Worm (Caenorhabditis elegans) whole organism, L4 larva: ENCODE results near the gene F43G6.16.

Experiments
- F37D6.2 ChIP-seq: sonication (generic microtip); optimal IDR thresholded peaks from 2 replicates; lab custom pipeline; 2016; ENCODE audit warnings: mild to moderate bottlenecking, missing genetic modification characterization, missing compliant biosample characterization
- F44E2.7 ChIP-seq: fragments of 200-800 bp; sonication (Bioruptor generic); IDR thresholded peaks from 2 replicates; pipeline ENCODE4 v2.1.2; 2022; ENCODE audit warnings: missing genetic modification characterization, missing compliant biosample characterization
- Y5F2A.4 ChIP-seq: fragments of 200-800 bp; sonication (Bioruptor generic); optimal IDR thresholded peaks from 2 replicates; lab custom pipeline; 2018; ENCODE audit warnings: mild to moderate bottlenecking, missing genetic modification characterization, missing compliant biosample characterization
- Y75B8A.6 ChIP-seq: fragments of 200-800 bp; sonication (Bioruptor generic); IDR thresholded peaks from 2 replicates; pipeline ENCODE4 v1.3.6; 2022; ENCODE audit warnings: missing genetic modification reagents, missing genetic modification characterization, missing compliant biosample characterization
- ZK337.2 ChIP-seq: fragments of 200-800 bp; sonication (Bioruptor generic); IDR thresholded peaks from 2 replicates; pipeline ENCODE4 v1.3.6; 2022; ENCODE audit warnings: missing genetic modification reagents, missing genetic modification characterization, missing compliant biosample characterization
- aha-1 ChIP-seq: fragments of 150-350 bp; peaks from one replicate; lab custom pipeline; 2014; ENCODE audit warnings: missing biosample characterization, missing genetic modification characterization
- aly-2 ChIP-seq: sonication (generic microtip); optimal IDR thresholded peaks from 2 replicates; lab custom pipeline; 2018; ENCODE audit warnings: missing biosample characterization, missing genetic modification characterization
- arid-1 ChIP-seq: fragments of 200-800 bp; sonication (Bioruptor generic); conservative IDR thresholded peaks from 2 replicates; pipeline ENCODE4 v1.3.6; 2022; ENCODE audit warnings: missing genetic modification reagents, missing genetic modification characterization, missing compliant biosample characterization
- ceh-44 ChIP-seq: fragments of 200-800 bp; sonication (Bioruptor generic); IDR thresholded peaks from 2 replicates; pipeline ENCODE4 v1.3.6; 2022; ENCODE audit warnings: missing genetic modification reagents, missing genetic modification characterization, missing compliant biosample characterization
- ceh-82 ChIP-seq: sonication (generic microtip); optimal IDR thresholded peaks from 2 replicates; lab custom pipeline; 2017; ENCODE audit warnings: missing biosample characterization, missing genetic modification characterization
- ces-1 ChIP-seq: fragments of 150-350 bp; sonication (generic microtip); optimal IDR thresholded peaks from 4 replicates; lab custom pipeline; 2014; ENCODE audit warnings: missing biosample characterization, missing genetic modification reagents, missing genetic modification characterization
- daf-12 ChIP-seq: fragments of 150-350 bp; optimal IDR thresholded peaks from 2 replicates; lab custom pipeline; 2014; ENCODE audit warnings: missing biosample characterization, missing genetic modification reagents, missing genetic modification characterization
- daf-8 ChIP-seq: fragments of 200-800 bp; sonication (Bioruptor generic); IDR thresholded peaks from 2 replicates; pipeline ENCODE4 v1.3.6; 2022; ENCODE audit warnings: missing genetic modification characterization, missing compliant biosample characterization
- dmd-6 ChIP-seq: fragments of 200-800 bp; sonication (Bioruptor generic); IDR thresholded peaks from 2 replicates; pipeline ENCODE4 v1.3.6; 2022; ENCODE audit warnings: missing genetic modification reagents, missing genetic modification characterization, missing compliant biosample characterization
- dpl-1 ChIP-seq: fragments of 150-350 bp; optimal IDR thresholded peaks from 2 replicates; lab custom pipeline; 2014; ENCODE audit warnings: missing biosample characterization, missing genetic modification reagents, missing genetic modification characterization
- dve-1 ChIP-seq: sonication (generic microtip); optimal IDR thresholded peaks from 2 replicates; lab custom pipeline; 2017; ENCODE audit warnings: antibody characterized with exemption, mild to moderate bottlenecking, missing genetic modification characterization, missing compliant biosample characterization; ENCODE audit not compliant: insufficient read depth
- egl-43 ChIP-seq: fragments of 200-800 bp; sonication (Bioruptor generic); IDR thresholded peaks from 2 replicates; pipeline ENCODE4 v1.3.6; 2022; ENCODE audit warnings: missing genetic modification reagents, missing genetic modification characterization, missing compliant biosample characterization
- fos-1 ChIP-seq: fragments of 150-350 bp; optimal IDR thresholded peaks from 2 replicates; lab custom pipeline; 2014; ENCODE audit warnings: missing biosample characterization, missing genetic modification characterization
- lim-7 ChIP-seq: fragments of 200-800 bp; sonication (Bioruptor generic); IDR thresholded peaks from 2 replicates; pipeline ENCODE4 v1.3.6; 2022; ENCODE audit warnings: missing genetic modification characterization, missing compliant biosample characterization
- lin-13 ChIP-seq: fragments of 150-350 bp; optimal IDR thresholded peaks from 2 replicates; lab custom pipeline; 2014; ENCODE audit warnings: missing biosample characterization, missing genetic modification reagents, missing genetic modification characterization
- lin-29 ChIP-seq: fragments of 200-800 bp; sonication (Bioruptor generic); IDR thresholded peaks from 2 replicates; pipeline ENCODE4 v1.3.6; 2022; ENCODE audit warnings: missing genetic modification reagents, missing genetic modification characterization, missing compliant biosample characterization
- lin-39 ChIP-seq: fragments of 150-350 bp; optimal IDR thresholded peaks from 2 replicates; lab custom pipeline; 2014; ENCODE audit warnings: missing biosample characterization, missing genetic modification reagents, missing genetic modification characterization
- nhr-237 ChIP-seq: sonication (generic microtip); optimal IDR thresholded peaks from 2 replicates; lab custom pipeline; 2017; ENCODE audit warnings: missing biosample characterization, missing genetic modification characterization
- nhr-25 ChIP-seq: sonication (generic microtip); optimal IDR thresholded peaks from 2 replicates; lab custom pipeline; 2017; ENCODE audit warnings: missing genetic modification characterization, mild to moderate bottlenecking, missing compliant biosample characterization, antibody characterized with exemption, moderate library complexity, borderline replicate concordance; ENCODE audit not compliant: insufficient read depth
- nhr-41 ChIP-seq: fragments of 200-800 bp; sonication (Bioruptor generic); IDR thresholded peaks from 2 replicates; pipeline ENCODE4 v1.3.6; 2022; ENCODE audit warnings: missing genetic modification reagents, missing genetic modification characterization, missing compliant biosample characterization
- nhr-76 ChIP-seq: fragments of 150-350 bp; optimal IDR thresholded peaks from 2 replicates; lab custom pipeline; 2014; ENCODE audit warnings: missing biosample characterization, missing genetic modification characterization
- pha-4 ChIP-seq, 2 experiments: fragments of 150-350 bp in 1 of 2; fragments of 200-800 bp in 1 of 2; sonication (Bioruptor generic) in 1 of 2; IDR thresholded peaks in 1 of 2; optimal IDR thresholded peaks in 1 of 2; 2 replicates each; pipeline versions ENCODE4 v1.3.6 to Lab custom; 2014 to 2022; ENCODE audit warnings: missing genetic modification characterization in 2 of 2, missing genetic modification reagents in 2 of 2, missing biosample characterization in 1 of 2, missing compliant biosample characterization in 1 of 2
- rbr-2 ChIP-seq: sonication (generic microtip); optimal IDR thresholded peaks from 2 replicates; lab custom pipeline; 2016; ENCODE audit warnings: missing genotype, missing genetic modification characterization, missing compliant biosample characterization
- saeg-2 ChIP-seq: fragments of 200-800 bp; sonication (Bioruptor generic); IDR thresholded peaks from 2 replicates; pipeline ENCODE4 v1.3.6; 2022; ENCODE audit warnings: missing genetic modification reagents, missing genetic modification characterization, missing compliant biosample characterization
- set-16 ChIP-seq: fragments of 200-800 bp; sonication (Bioruptor generic); IDR thresholded peaks from 2 replicates; pipeline ENCODE4 v1.3.6; 2022; ENCODE audit warnings: missing genetic modification reagents, missing genetic modification characterization, missing compliant biosample characterization
- skn-1 ChIP-seq: fragments of 150-350 bp; optimal IDR thresholded peaks from 2 replicates; lab custom pipeline; 2014; ENCODE audit warnings: missing biosample characterization, missing genetic modification characterization
- snpc-1.2 ChIP-seq: fragments of 200-800 bp; sonication (Bioruptor generic); IDR thresholded peaks from 2 replicates; pipeline ENCODE4 v1.3.6; 2022; ENCODE audit warnings: missing genetic modification reagents, missing genetic modification characterization, missing compliant biosample characterization
- tag-97 ChIP-seq: fragments of 200-800 bp; sonication (Bioruptor generic); IDR thresholded peaks from 2 replicates; pipeline ENCODE4 v1.3.6; 2022; ENCODE audit warnings: missing genetic modification characterization, missing compliant biosample characterization
- tra-1 ChIP-seq: fragments of 200-800 bp; sonication (Bioruptor generic); IDR thresholded peaks from 2 replicates; pipeline ENCODE4 v1.3.6; 2022; ENCODE audit warnings: missing genetic modification reagents, missing genetic modification characterization, missing compliant biosample characterization
- unc-130 ChIP-seq: sonication (generic microtip); optimal IDR thresholded peaks from 2 replicates; lab custom pipeline; 2016; ENCODE audit warnings: missing genetic modification reagents, missing genetic modification characterization, missing compliant biosample characterization
- unc-39 ChIP-seq: sonication (generic microtip); optimal IDR thresholded peaks from 2 replicates; lab custom pipeline; 2017; ENCODE audit warnings: missing biosample characterization, missing genetic modification characterization
- unc-62 ChIP-seq, 3 experiments: fragments of 150-350 bp in 1 of 3; sonication (generic microtip); optimal IDR thresholded peaks in 2 of 3; peaks in 1 of 3; 1 replicate in 1 of 3; 2 replicates in 2 of 3; lab custom pipeline; 2014 to 2017; ENCODE audit warnings: missing biosample characterization in 3 of 3, missing genetic modification characterization in 3 of 3, missing genetic modification reagents in 3 of 3, missing genotype in 1 of 3
- vab-7 ChIP-seq: fragments of 200-800 bp; sonication (Bioruptor generic); IDR thresholded peaks from 2 replicates; pipeline ENCODE4 v1.3.6; 2022; ENCODE audit warnings: missing genetic modification reagents, missing genetic modification characterization, missing compliant biosample characterization
- zag-1 ChIP-seq: fragments of 150-350 bp; optimal IDR thresholded peaks from 2 replicates; lab custom pipeline; 2014; ENCODE audit warnings: missing biosample characterization, missing genetic modification characterization
- zfp-3 ChIP-seq: fragments of 200-800 bp; sonication (Bioruptor generic); conservative IDR thresholded peaks from 2 replicates; pipeline ENCODE4 v1.3.6; 2022; ENCODE audit warnings: missing genetic modification reagents, missing genetic modification characterization, missing compliant biosample characterization
- zip-2 ChIP-seq: fragments of 150-350 bp; optimal IDR thresholded peaks from 2 replicates; lab custom pipeline; 2014; ENCODE audit warnings: missing biosample characterization, missing genetic modification characterization

Gene F43G6.16

ce11 chrII:11823566-11824308 lies 41.3 kb upstream of the F43G6.16 start, which contains the start of gene Y6D1A.1:
Gene Y6D1A.1 (minus strand): TSS chrII:11823616.
- TF ChIP-seq nhr-41 (GFP tag; lab: Robert Waterston, UW) (no peak), unc-62 (GFP tag; optimal IDR thresholded peaks at IDR 0.05 in 1 of 2; lab: Kevin White, UChicago) (peak in 1 of 2 experiments; percentile 55), unc-62 (tag; optimal IDR thresholded peaks at IDR 0.05; lab: Kevin White, UChicago) (no peak), skn-1 (tag; lab: Kevin White, UChicago) (no peak), vab-7 (no peak)
- TF ChIP-seq, all 104 proteins: peak for 1

DNA sequence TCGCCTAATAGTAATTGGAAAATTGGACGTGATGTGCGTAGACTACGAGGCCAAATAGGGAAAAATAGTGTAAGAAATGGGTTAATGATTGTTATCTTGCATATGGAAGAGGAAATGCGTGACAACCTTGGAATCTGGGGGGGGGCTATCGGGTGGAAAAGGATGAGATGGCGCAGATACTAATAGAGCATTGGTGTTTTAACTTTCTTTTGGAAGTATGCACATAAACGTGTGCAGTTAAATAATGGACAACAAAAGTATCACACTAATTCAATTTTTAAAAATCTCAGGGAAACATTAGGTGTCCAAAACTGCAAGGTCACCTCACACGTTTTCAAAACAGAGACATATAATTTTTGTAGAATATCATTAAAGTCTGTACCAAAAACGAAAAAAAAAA lies 37.4 kb upstream of the F43G6.16 start, which contains the start of gene Y6D1A.2:
Y6D1A.2 (minus strand) TSS at position 101 of the 400 bp plus-strand sequence.
- TF ChIP-seq arid-1 = no peak
- no peak for TF ChIP-seq lin-29 (GFP tag; lab: Robert Waterston, UW)
- TF ChIP-seq snpc-1.2 (GFP tag; lab: Robert Waterston, UW) = no peak
- TF ChIP-seq daf-12 (tag; lab: Kevin White, UChicago) = no peak
- no peak for TF ChIP-seq set-16 (GFP tag; lab: Robert Waterston, UW)
- TF ChIP-seq ceh-82 = no peak
- TF ChIP-seq unc-130 (GFP tag; lab: Kevin White, UChicago) = no peak
- no peak for TF ChIP-seq zag-1 (tag; lab: Kevin White, UChicago)
- no peak for TF ChIP-seq ces-1

DNA sequence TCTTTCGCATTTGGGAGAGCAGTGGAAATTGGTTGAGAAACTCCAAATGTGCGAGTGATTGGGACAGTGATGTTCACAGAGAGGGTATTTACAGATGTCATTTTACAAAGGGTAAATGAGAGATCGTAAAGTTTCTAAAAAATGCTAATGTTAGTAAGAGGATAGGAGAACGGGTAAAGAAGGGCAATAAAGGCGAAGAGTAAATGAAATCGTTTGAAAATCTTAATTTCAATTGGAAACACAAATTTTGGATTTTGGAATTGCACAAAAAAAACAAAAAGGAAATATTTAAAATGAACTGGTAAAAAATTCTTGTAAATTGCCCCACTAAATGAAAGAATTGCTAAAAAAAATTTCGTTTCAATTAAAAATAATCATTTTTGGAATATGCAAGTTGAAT lies 34.0 kb upstream of the F43G6.16 start, which contains the start of gene pap-3:
pap-3 (minus strand) TSS at position 101 of the 400 bp plus-strand sequence.
- TF ChIP-seq F44E2.7 (GFP tag; lab: Robert Waterston, UW) = no peak
- TF ChIP-seq tag-97 = no peak
- TF ChIP-seq F37D6.2 = no peak
- no peak for TF ChIP-seq nhr-237
- no peak for TF ChIP-seq pha-4 (GFP tag; IDR thresholded peaks at IDR 0.05; lab: Robert Waterston, UW)
- TF ChIP-seq pha-4 (tag; optimal IDR thresholded peaks at IDR 0.05; lab: Kevin White, UChicago) = no peak
- TF ChIP-seq nhr-76 (tag; lab: Kevin White, UChicago) = no peak
- TF ChIP-seq dpl-1 (GFP tag; lab: Kevin White, UChicago) = no peak
- no peak for TF ChIP-seq ceh-44 (GFP tag; lab: Robert Waterston, UW)
- no peak for TF ChIP-seq saeg-2 (GFP tag; lab: Robert Waterston, UW)
- TF ChIP-seq unc-39 (tag; lab: Kevin White, UChicago) = no peak
- TF ChIP-seq aha-1 (tag; lab: Kevin White, UChicago) = no peak
- TF ChIP-seq ZK337.2 (GFP tag; lab: Robert Waterston, UW) = no peak
- TF ChIP-seq snpc-1.2 (GFP tag; lab: Robert Waterston, UW) = no peak
- TF ChIP-seq nhr-25 (tag; lab: Kevin White, UChicago) = no peak

DNA sequence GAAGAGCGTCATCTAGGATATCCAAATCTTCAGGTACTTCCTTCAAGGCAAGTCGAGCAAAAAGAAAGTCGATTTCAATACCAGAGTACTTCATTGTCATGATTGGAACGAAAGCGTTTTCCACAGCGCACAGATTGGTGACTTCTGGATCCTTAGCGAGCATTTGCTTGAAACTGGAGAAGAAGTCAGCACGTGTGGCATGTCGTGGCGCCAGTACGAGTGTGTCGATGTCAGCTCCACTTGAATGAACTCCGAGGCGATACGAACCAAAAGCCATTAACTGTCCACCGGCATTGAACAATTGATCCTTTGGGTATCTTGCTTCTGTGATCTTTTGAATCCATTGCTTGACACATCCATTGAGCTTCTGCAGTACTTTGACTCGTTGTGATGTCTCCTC lies 33.6 kb upstream of the F43G6.16 start:
- TF ChIP-seq unc-62 (GFP tag; optimal IDR thresholded peaks at IDR 0.05 in 1 of 2; lab: Kevin White, UChicago) = peak in 1 of 2 experiments; percentile 98
- no peak for TF ChIP-seq unc-62 (tag; optimal IDR thresholded peaks at IDR 0.05; lab: Kevin White, UChicago)
- no peak for TF ChIP-seq skn-1 (tag; lab: Kevin White, UChicago)
- no peak for TF ChIP-seq pha-4 (GFP tag; IDR thresholded peaks at IDR 0.05; lab: Robert Waterston, UW)
- TF ChIP-seq pha-4 (tag; optimal IDR thresholded peaks at IDR 0.05; lab: Kevin White, UChicago) = no peak
- no peak for TF ChIP-seq saeg-2 (GFP tag; lab: Robert Waterston, UW)
- TF ChIP-seq Y75B8A.6 = no peak
- peak; percentile 80 for TF ChIP-seq aha-1 (tag; lab: Kevin White, UChicago)
- TF ChIP-seq aly-2 (tag; lab: Kevin White, UChicago) = no peak
- TF ChIP-seq egl-43 (GFP tag; lab: Robert Waterston, UW) = no peak

DNA sequence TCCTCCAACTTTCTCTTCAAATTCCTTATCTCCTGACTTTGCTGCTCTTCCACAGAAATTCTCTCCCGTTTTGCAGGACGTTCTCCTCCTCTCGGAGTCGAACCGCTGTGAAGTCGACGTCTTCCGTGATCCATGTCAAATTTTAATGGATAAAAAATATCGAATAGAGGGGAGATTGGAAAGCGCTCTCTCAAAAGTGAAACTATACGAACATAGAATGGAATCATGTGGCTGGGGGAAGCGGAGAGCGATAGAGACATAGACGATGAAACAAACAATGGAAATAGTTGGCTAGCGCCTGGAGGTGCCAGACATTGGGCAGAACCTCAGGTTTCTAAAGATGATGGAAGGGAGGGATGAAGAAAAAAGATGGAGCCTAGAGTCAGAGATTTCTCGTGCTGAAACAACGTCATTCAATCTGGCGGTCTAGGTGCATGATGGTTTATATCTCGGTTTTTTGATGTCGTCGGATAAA lies 31.5 kb upstream of the F43G6.16 start, which contains the start of gene F43G6.8:
F43G6.8 (minus strand) TSS at position 198 of the 475 bp plus-strand sequence.
- TF ChIP-seq F44E2.7 (GFP tag; lab: Robert Waterston, UW) (no peak), dmd-6 (GFP tag; lab: Robert Waterston, UW) (no peak), dve-1 (no peak), lim-7 (GFP tag; lab: Robert Waterston, UW) (no peak), rbr-2 (tag; lab: Kevin White, UChicago) (no peak), unc-130 (GFP tag; lab: Kevin White, UChicago) (no peak), fos-1 (tag; lab: Kevin White, UChicago) (no peak), daf-8 (no peak), lin-39 (tag; lab: Kevin White, UChicago) (no peak), Y5F2A.4 (GFP tag; lab: Kevin White, UChicago) (no peak), tra-1 (GFP tag; lab: Robert Waterston, UW) (no peak), zip-2 (tag; lab: Kevin White, UChicago) (no peak), zfp-3 (no peak), lin-13 (GFP tag; lab: Kevin White, UChicago) (no peak), dpl-1 (GFP tag; lab: Kevin White, UChicago) (peak; percentile 24), ceh-82 (no peak)
